Worm (Caenorhabditis elegans): ENCODE measurements around the gene ZK470.6.

ZK470.6 gene

ce11 chrX:4142202-4142601 is 35.1 kb downstream of the ZK470.6 start (continued):
- TF ChIP-seq aptf-2 (GFP tag; conservative IDR thresholded peaks at IDR 0.05) = no peak
- TF ChIP-seq T26A5.8 (tag; optimal IDR thresholded peaks at IDR 0.05) = no peak
- TF ChIP-seq him-1 (tag; optimal IDR thresholded peaks at IDR 0.05) = no peak
- peak; percentile 38 for TF ChIP-seq ets-4 (GFP tag; optimal IDR thresholded peaks at IDR 0.05)
- no peak for TF ChIP-seq Y79H2A.3 (GFP tag; conservative IDR thresholded peaks at IDR 0.05)
- no peak for TF ChIP-seq sdz-38 (tag; optimal IDR thresholded peaks at IDR 0.05)
- no peak for TF ChIP-seq sptf-2 (GFP tag; optimal IDR thresholded peaks at IDR 0.05)
- no peak for TF ChIP-seq repo-1 (tag; optimal IDR thresholded peaks at IDR 0.05)
- no peak for TF ChIP-seq attf-3 (GFP tag; conservative IDR thresholded peaks at IDR 0.05)
- peak; percentile 86 for TF ChIP-seq K11D2.4 (GFP tag; IDR thresholded peaks at IDR 0.05)
- TF ChIP-seq nhr-120 (GFP tag; IDR thresholded peaks at IDR 0.05) = no peak
- no peak for TF ChIP-seq F23B12.7 (tag; optimal IDR thresholded peaks at IDR 0.05; ENCODE audit: insufficient read depth)
- TF ChIP-seq hmg-20 (GFP tag; IDR thresholded peaks at IDR 0.05) = no peak
- no peak for TF ChIP-seq lsl-1 (GFP tag; optimal IDR thresholded peaks at IDR 0.05)
- no peak for TF ChIP-seq ceh-100 (GFP tag; IDR thresholded peaks at IDR 0.05)
- TF ChIP-seq tlf-1 (GFP tag; optimal IDR thresholded peaks at IDR 0.05) = peak; percentile 50
- TF ChIP-seq tbx-9 (tag; optimal IDR thresholded peaks at IDR 0.05; ENCODE audit: borderline replicate concordance) = no peak
- TF ChIP-seq Y53G8AR.9 (GFP tag; conservative IDR thresholded peaks at IDR 0.05) = peak; percentile 42; the same call in 1 of the 2 replicates
- TF ChIP-seq snpc-4 (GFP tag; optimal IDR thresholded peaks at IDR 0.05) = no peak
- peak in 2 of 4 experiments; percentile 49 to 57 for TF ChIP-seq snpc-4 (tag; optimal IDR thresholded peaks at IDR 0.05)
- no peak for TF ChIP-seq B0261.1 (tag; optimal IDR thresholded peaks at IDR 0.05)
- no peak for TF ChIP-seq sea-2 (GFP tag; IDR thresholded peaks at IDR 0.05)
- peak; percentile 66 for TF ChIP-seq K12H6.12 (tag; optimal IDR thresholded peaks at IDR 0.05)
- no peak for TF ChIP-seq ztf-18 (tag; optimal IDR thresholded peaks at IDR 0.05)
- TF ChIP-seq madf-3 (GFP tag; IDR thresholded peaks at IDR 0.05) = 0 out of 2 replicates have a peak, but pooled peaks have one; percentile 15
- no peak for TF ChIP-seq F57C9.4 (tag; optimal IDR thresholded peaks at IDR 0.05)
- TF ChIP-seq unc-130 (GFP tag; optimal IDR thresholded peaks at IDR 0.05) = no peak
- TF ChIP-seq athp-1 (tag; optimal IDR thresholded peaks at IDR 0.05) = no peak
- no peak for TF ChIP-seq ceh-91 (GFP tag; IDR thresholded peaks at IDR 0.05)
- TF ChIP-seq Y56A3A.18 (GFP tag; IDR thresholded peaks at IDR 0.05) = no peak
- TF ChIP-seq B0019.2 (GFP tag; conservative IDR thresholded peaks at IDR 0.05) = no peak
- no peak for TF ChIP-seq nfya-2 (GFP tag; IDR thresholded peaks at IDR 0.05)
- TF ChIP-seq fkh-3 (tag; optimal IDR thresholded peaks at IDR 0.05) = no peak
- TF ChIP-seq rpc-1 (optimal IDR thresholded peaks at IDR 0.05) = no peak
- TF ChIP-seq rpc-1 (tag; optimal IDR thresholded peaks at IDR 0.05) = no peak
- TF ChIP-seq attf-6 (GFP tag; IDR thresholded peaks at IDR 0.05) = no peak
- TF ChIP-seq ztf-26 (tag; optimal IDR thresholded peaks at IDR 0.05) = peak; percentile 90
- no peak for TF ChIP-seq Y53F4B.3 (GFP tag; IDR thresholded peaks at IDR 0.05)
- peak; percentile 18 for TF ChIP-seq F22D6.2 (tag; optimal IDR thresholded peaks at IDR 0.05)
- TF ChIP-seq let-526 (GFP tag; IDR thresholded peaks at IDR 0.05) = peak; percentile 87
- TF ChIP-seq lir-1 (GFP tag; conservative IDR thresholded peaks at IDR 0.05) = no peak
- TF ChIP-seq mcd-1 (GFP tag; IDR thresholded peaks at IDR 0.05) = peak; percentile 36; the same call in 1 of the 2 replicates
- no peak for TF ChIP-seq B0035.1 (tag; optimal IDR thresholded peaks at IDR 0.05)
- no peak for TF ChIP-seq rec-8 (tag; optimal IDR thresholded peaks at IDR 0.05)
- peak; percentile 47 for TF ChIP-seq ceh-27 (GFP tag; optimal IDR thresholded peaks at IDR 0.05)
- no peak for TF ChIP-seq zim-3 (tag; optimal IDR thresholded peaks at IDR 0.05)
- no peak for TF ChIP-seq aptf-3 (GFP tag; IDR thresholded peaks at IDR 0.05)
- TF ChIP-seq cebp-1 (GFP tag; IDR thresholded peaks at IDR 0.05) = peak; percentile 90
- TF ChIP-seq cebp-1 (tag; optimal IDR thresholded peaks at IDR 0.05) = peak; percentile 98
- TF ChIP-seq lsy-27 (tag; optimal IDR thresholded peaks at IDR 0.05; ENCODE audit: borderline replicate concordance, insufficient read depth) = no peak

Measured in whole organism, young adult.